Worm (Caenorhabditis elegans): Measurements from ENCODE around the gene M117.6.

The M117.6 gene

DNA sequence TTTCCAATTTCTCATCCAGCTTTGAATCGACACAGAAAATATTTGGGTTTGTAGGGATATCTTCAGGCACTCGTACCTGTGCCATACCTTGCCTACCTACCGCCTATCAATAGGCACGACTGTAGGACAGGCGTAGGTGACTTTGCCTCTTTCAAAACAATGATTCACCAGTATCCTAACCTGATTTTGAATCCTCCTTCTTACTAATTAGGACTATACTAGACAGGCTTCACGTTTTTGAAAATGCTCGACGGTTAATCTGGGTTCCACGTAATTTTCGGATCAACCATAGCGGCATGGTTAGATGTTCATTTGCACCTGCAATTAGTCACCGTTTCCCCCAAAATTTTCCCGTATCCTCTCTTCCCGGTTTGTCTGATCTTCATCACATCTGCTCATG is 40.5 kb upstream of the M117.6 start:
- TF ChIP-seq aha-1 (tag) (peak; percentile 53), nhr-76 (tag; optimal IDR thresholded peaks at IDR 0.05) (no peak), unc-62 (GFP tag; optimal IDR thresholded peaks at IDR 0.05 in 1 of 2) (peak in 1 of 2 experiments; percentile 65), unc-62 (tag; optimal IDR thresholded peaks at IDR 0.05) (no peak), dve-1 (tag; optimal IDR thresholded peaks at IDR 0.05; ENCODE audit: insufficient read depth) (no peak)

DNA sequence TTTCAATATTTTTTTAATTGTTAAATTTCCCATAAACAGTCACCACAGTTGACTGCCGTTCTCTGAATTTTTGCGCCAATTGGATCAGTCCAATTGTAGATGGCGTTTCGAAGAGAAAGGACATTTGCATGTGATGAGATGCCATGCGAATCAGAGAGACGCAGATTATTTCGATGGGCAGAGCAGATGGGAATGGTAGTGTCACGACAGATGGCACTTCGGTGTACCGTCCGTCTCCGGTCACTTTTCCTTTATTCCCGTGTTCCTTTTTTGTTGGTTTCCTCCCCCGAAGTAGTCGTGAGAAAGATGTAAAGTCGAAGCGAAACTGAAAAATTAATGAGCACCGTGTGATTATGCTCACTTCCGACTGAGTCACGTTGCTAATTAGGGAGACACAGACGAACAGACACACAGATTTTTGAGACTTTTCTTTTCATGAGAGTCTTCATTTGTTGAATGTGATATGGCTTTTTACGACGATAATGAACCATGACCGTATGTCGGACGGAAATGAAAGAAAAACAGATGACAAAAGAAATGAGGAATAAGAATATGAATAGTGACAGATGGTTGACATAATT is 39.8 kb upstream of the M117.6 start:
- 0 out of 2 replicates have a peak, but pooled peaks have one; percentile 42 for TF ChIP-seq dmd-8 (GFP tag; IDR thresholded peaks at IDR 0.05)
- TF ChIP-seq nhr-41 (GFP tag; IDR thresholded peaks at IDR 0.05) = no peak

DNA sequence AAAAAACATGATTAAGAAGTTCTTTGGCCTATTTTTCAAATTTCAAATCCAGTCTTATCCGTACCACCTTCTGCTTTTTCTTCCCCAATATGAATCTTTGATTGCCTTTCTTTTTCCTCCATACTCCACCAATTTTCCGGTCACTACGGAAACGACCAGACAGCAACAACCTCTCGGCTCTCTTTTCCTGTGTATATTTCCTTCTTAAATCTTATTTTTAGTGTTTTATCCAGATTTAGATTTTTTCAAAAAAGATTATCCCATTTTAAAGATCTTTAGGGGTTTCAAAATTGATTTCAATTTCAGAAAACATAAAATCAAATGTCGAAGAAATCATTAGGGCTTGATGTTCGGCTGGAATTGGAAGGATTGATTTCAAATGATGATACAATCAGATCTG is 36.3 kb upstream of the M117.6 start, which contains the start of gene trpa-1:
Gene trpa-1 (plus strand): TSS at position 301 of the 400 bp plus-strand sequence.
- TF ChIP-seq nhr-11 (tag; optimal IDR thresholded peaks at IDR 0.05) = no peak
- TF ChIP-seq ctbp-1 (GFP tag; IDR thresholded peaks at IDR 0.05) = no peak
- no peak for TF ChIP-seq lin-39 (tag; optimal IDR thresholded peaks at IDR 0.05)
- no peak for TF ChIP-seq zfp-2 (tag; optimal IDR thresholded peaks at IDR 0.05)
- TF ChIP-seq mdl-1 (tag; optimal IDR thresholded peaks at IDR 0.05) = no peak
- no peak for TF ChIP-seq hlh-30 (tag; optimal IDR thresholded peaks at IDR 0.05; ENCODE audit: insufficient read depth)

DNA sequence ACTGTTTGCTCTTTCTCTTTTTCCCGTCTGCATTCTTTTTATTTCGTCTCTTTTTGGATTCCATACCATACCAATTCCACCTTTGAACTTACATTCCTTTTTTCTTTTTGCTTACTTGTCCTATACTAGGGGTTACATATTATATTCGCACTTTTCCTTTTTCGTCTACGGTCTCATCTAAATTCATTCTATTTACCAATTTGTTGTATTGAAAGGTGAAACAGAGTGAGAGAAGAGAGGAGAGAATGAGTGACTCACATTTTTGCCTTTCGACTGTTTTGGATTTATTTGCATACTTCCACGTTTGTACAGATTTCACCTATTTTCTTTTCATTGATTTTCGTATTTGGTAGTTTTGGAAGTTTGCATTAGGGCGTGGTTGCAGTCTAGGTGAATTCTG is 35.5 kb upstream of the M117.6 start:
- TF ChIP-seq unc-39 (tag; optimal IDR thresholded peaks at IDR 0.05) (no peak), nhr-6 (tag; optimal IDR thresholded peaks at IDR 0.05) (peak; percentile 86), dve-1 (tag; optimal IDR thresholded peaks at IDR 0.05; ENCODE audit: insufficient read depth) (peak; percentile 28), mdl-1 (tag; optimal IDR thresholded peaks at IDR 0.05) (no peak), daf-16 (GFP tag; optimal IDR thresholded peaks at IDR 0.05) (no peak), daf-16 (tag; optimal IDR thresholded peaks at IDR 0.05) (peak; percentile 32)

DNA sequence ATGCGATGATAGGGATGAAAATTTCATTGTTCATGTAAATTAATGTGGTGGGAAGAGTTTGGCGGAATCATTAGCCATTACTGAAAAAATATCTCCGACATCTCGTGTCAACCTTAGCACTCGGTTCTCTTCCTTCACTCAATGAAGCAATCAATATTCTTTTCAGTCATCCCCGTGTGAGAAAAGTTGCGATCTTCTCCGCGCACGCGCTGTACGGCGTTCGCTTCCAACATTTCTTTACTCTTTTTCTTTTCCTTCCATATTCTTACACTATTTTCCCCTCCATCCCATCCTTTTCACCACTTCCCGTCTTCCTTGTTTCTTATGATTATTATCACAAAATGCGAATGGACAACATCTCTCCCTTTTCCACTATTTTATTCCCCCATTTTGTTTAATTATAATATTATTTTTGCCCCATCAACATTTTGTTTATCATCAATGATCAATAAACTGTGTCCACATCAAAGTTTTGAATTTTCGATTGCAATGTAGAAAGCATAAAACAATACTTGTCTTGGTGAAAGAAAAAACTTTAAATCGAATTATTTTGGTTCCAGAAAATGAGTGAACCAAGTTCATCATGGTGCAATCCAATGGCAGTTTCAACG is 32.2 kb upstream of the M117.6 start, which contains the start of gene mob-1:
Gene mob-1 (plus strand): TSS at position 561 of the 611 bp plus-strand sequence.
- peak; percentile 39 for TF ChIP-seq lin-38 (GFP tag; IDR thresholded peaks at IDR 0.05)
- TF ChIP-seq hlh-30 (tag; optimal IDR thresholded peaks at IDR 0.05; ENCODE audit: insufficient read depth) = peak; percentile 54
- TF ChIP-seq aha-1 (tag) = peak; percentile 38
- TF ChIP-seq lsy-2 (tag; optimal IDR thresholded peaks at IDR 0.05) = peak in 1 of 2 experiments; percentile 31
- TF ChIP-seq lim-7 (GFP tag; IDR thresholded peaks at IDR 0.05) = 0 out of 2 replicates have a peak, but pooled peaks have one; percentile 36
- TF ChIP-seq mxl-3 (GFP tag; optimal IDR thresholded peaks at IDR 0.05) = peak; percentile 66
- TF ChIP-seq nhr-11 (tag; optimal IDR thresholded peaks at IDR 0.05) = no peak
- TF ChIP-seq dve-1 (tag; optimal IDR thresholded peaks at IDR 0.05; ENCODE audit: insufficient read depth) = peak; percentile 42
- no peak for TF ChIP-seq fkh-10 (GFP tag; optimal IDR thresholded peaks at IDR 0.05)
- 0 out of 2 replicates have a peak, but pooled peaks have one; percentile 11 for TF ChIP-seq snpc-1.2 (GFP tag; IDR thresholded peaks at IDR 0.05)
- TF ChIP-seq mes-2 (tag; optimal IDR thresholded peaks at IDR 0.05; ENCODE audit: poor library complexity, severe bottlenecking) = peak; percentile 29
- TF ChIP-seq mdl-1 (tag; optimal IDR thresholded peaks at IDR 0.05) = peak in 1 of 2 experiments; percentile 34
- no peak for TF ChIP-seq egl-27 (tag; optimal IDR thresholded peaks at IDR 0.05)
- no peak for TF ChIP-seq daf-16 (GFP tag; optimal IDR thresholded peaks at IDR 0.05)
- TF ChIP-seq daf-16 (tag; optimal IDR thresholded peaks at IDR 0.05) = peak; percentile 43
- TF ChIP-seq hlh-11 (tag; optimal IDR thresholded peaks at IDR 0.05) = peak; percentile 7
- TF ChIP-seq dpl-1 (GFP tag; optimal IDR thresholded peaks at IDR 0.05) = no peak
- no peak for TF ChIP-seq F44E2.7 (GFP tag; IDR thresholded peaks at IDR 0.05)
- peak; percentile 7 for TF ChIP-seq nhr-77 (tag; optimal IDR thresholded peaks at IDR 0.05)
- peak; percentile 54 for TF ChIP-seq ama-1 (optimal IDR thresholded peaks at IDR 0.05)

DNA sequence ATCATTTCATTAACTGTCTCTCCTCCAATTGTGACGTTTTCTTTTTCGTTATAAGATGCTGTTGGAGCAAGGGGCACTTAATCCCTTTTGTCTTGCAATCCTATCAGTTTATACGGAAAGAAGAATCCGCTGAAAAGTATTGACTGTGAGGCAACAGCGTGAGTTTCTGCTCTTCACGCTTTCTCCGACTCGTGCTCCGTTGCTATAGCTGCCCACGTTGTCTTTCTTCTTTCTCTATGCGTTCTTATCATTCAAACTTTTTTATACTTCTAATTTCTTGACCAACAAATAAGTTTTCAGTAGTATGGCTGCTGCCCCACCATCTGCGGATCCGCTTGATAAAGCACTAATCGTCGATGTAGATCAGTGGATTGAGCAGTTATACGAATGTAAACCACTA is 30.2 kb upstream of the M117.6 start, which contains the start of gene let-92:
Gene let-92 (plus strand): TSS at position 301 of the 400 bp plus-strand sequence.
- TF ChIP-seq saeg-2 (GFP tag; IDR thresholded peaks at IDR 0.05) (no peak), nhr-6 (tag; optimal IDR thresholded peaks at IDR 0.05) (no peak), T20F7.1 (GFP tag; optimal IDR thresholded peaks at IDR 0.05) (no peak), Y105C5A.15 (GFP tag; IDR thresholded peaks at IDR 0.05) (no peak), mdl-1 (tag; optimal IDR thresholded peaks at IDR 0.05) (no peak), ceh-32 (tag; optimal IDR thresholded peaks at IDR 0.05; ENCODE audit: poor library complexity) (no peak), fkh-10 (GFP tag; optimal IDR thresholded peaks at IDR 0.05) (no peak), mep-1 (tag; optimal IDR thresholded peaks at IDR 0.05) (no peak), madf-5 (GFP tag; IDR thresholded peaks at IDR 0.05) (no peak), hmg-1.1 (GFP tag; IDR thresholded peaks at IDR 0.05) (no peak), hlh-11 (tag; optimal IDR thresholded peaks at IDR 0.05) (no peak), daf-8 (GFP tag; IDR thresholded peaks at IDR 0.05) (no peak), T26A8.4 (GFP tag; IDR thresholded peaks at IDR 0.05) (no peak), lin-15B (tag; optimal IDR thresholded peaks at IDR 0.05) (no peak), lin-13 (GFP tag; optimal IDR thresholded peaks at IDR 0.05) (no peak)
